Fruit fly (Drosophila melanogaster) whole organism, embryonic: ENCODE results near the gene CG14837.

Source experiments
- Bgb ChIP-seq: fragments of 200-800 bp; sonication (Bioruptor generic); IDR thresholded peaks from 2 replicates; pipeline ENCODE4 v1.3.6; 2022; ENCODE audit warnings: missing biosample characterization, missing genetic modification characterization; ENCODE audit not compliant: partially characterized antibody
- Bteb2 ChIP-seq: fragments of 200-800 bp; sonication (Bioruptor generic); optimal IDR thresholded peaks from 2 replicates; lab custom pipeline; 2016; ENCODE audit warnings: missing biosample characterization, missing genetic modification characterization
- CG10267 ChIP-seq: fragments of 200-800 bp; sonication (Bioruptor generic); optimal IDR thresholded peaks from 2 replicates; lab custom pipeline; 2018; ENCODE audit warnings: missing biosample characterization, mild to moderate bottlenecking, missing genetic modification characterization, moderate library complexity
- CG12299 ChIP-seq: fragments of 200-800 bp; sonication (Bioruptor generic); optimal IDR thresholded peaks from 2 replicates; lab custom pipeline; 2018; ENCODE audit warnings: missing biosample characterization, mild to moderate bottlenecking, missing genetic modification characterization
- CG14710 ChIP-seq: fragments of 200-800 bp; sonication (Bioruptor generic); optimal IDR thresholded peaks from 3 replicates; lab custom pipeline; 2019; ENCODE audit warnings: missing biosample characterization, mild to moderate bottlenecking, missing genetic modification characterization, moderate library complexity
- CG17361 ChIP-seq: fragments of 200-800 bp; sonication (Bioruptor generic); IDR thresholded peaks from 3 replicates; pipeline ENCODE4 v1.3.6; 2022; ENCODE audit warnings: missing biosample characterization, missing genetic modification characterization
- CG17912 ChIP-seq: fragments of 200-800 bp; sonication (Bioruptor generic); optimal IDR thresholded peaks from 2 replicates; lab custom pipeline; 2018; ENCODE audit warnings: missing biosample characterization, mild to moderate bottlenecking, missing genetic modification characterization
- CG18599 ChIP-seq: fragments of 200-800 bp; sonication (Bioruptor generic); optimal IDR thresholded peaks from 3 replicates; lab custom pipeline; 2017; ENCODE audit warnings: missing biosample characterization, missing genetic modification characterization, mild to moderate bottlenecking, moderate library complexity, missing genetic modification reagents
- CG2116 ChIP-seq: fragments of 200-800 bp; sonication (Bioruptor generic); optimal IDR thresholded peaks from 3 replicates; lab custom pipeline; 2018; ENCODE audit warnings: missing biosample characterization, mild to moderate bottlenecking, missing genetic modification characterization
- CG2875 ChIP-seq: fragments of 200-800 bp; sonication (Bioruptor generic); optimal IDR thresholded peaks from 2 replicates; lab custom pipeline; 2017; ENCODE audit warnings: missing biosample characterization, mild to moderate bottlenecking, missing genetic modification characterization, missing genetic modification reagents
- CG34224 ChIP-seq: fragments of 200-800 bp; sonication (Bioruptor generic); IDR thresholded peaks from 3 replicates; pipeline ENCODE4 v1.3.6; 2022; ENCODE audit warnings: missing biosample characterization, missing genetic modification characterization; ENCODE audit not compliant: partially characterized antibody
- CG34376 ChIP-seq: fragments of 200-800 bp; sonication (Bioruptor generic); optimal IDR thresholded peaks from 2 replicates; lab custom pipeline; 2018; ENCODE audit warnings: missing biosample characterization, mild to moderate bottlenecking, missing genetic modification characterization
- CG3995 ChIP-seq: fragments of 200-800 bp; sonication (Bioruptor generic); optimal IDR thresholded peaks from 3 replicates; lab custom pipeline; 2016; ENCODE audit warnings: missing biosample characterization, missing genetic modification characterization
- CG5245 ChIP-seq: fragments of 200-800 bp; sonication (Bioruptor generic); optimal IDR thresholded peaks from 3 replicates; lab custom pipeline; 2016; ENCODE audit warnings: missing biosample characterization, missing genetic modification characterization
- CG6654 ChIP-seq: fragments of 200-800 bp; sonication (Bioruptor generic); optimal IDR thresholded peaks from 2 replicates; lab custom pipeline; 2017; ENCODE audit warnings: missing biosample characterization, mild to moderate bottlenecking, missing genetic modification characterization
- CG7963 ChIP-seq: fragments of 200-800 bp; sonication (Bioruptor generic); IDR thresholded peaks from 3 replicates; pipeline ENCODE4 v1.3.6; 2022; ENCODE audit warnings: missing biosample characterization, missing genetic modification characterization; ENCODE audit not compliant: partially characterized antibody
- CG8089 ChIP-seq: fragments of 200-800 bp; sonication (Bioruptor generic); optimal IDR thresholded peaks from 3 replicates; lab custom pipeline; 2016; ENCODE audit warnings: missing biosample characterization, missing genetic modification characterization
- CG9817 ChIP-seq: fragments of 200-800 bp; sonication (Bioruptor generic); optimal IDR thresholded peaks from 2 replicates; lab custom pipeline; 2018; ENCODE audit warnings: missing biosample characterization, mild to moderate bottlenecking, missing genetic modification characterization, moderate library complexity
- CG9932 ChIP-seq: fragments of 200-800 bp; sonication (Bioruptor generic); IDR thresholded peaks from 2 replicates; pipeline ENCODE4 v1.3.6; 2022; ENCODE audit warnings: missing biosample characterization, missing genetic modification characterization
- Dek ChIP-seq: fragments of 200-800 bp; sonication (Bioruptor generic); optimal IDR thresholded peaks from 3 replicates; lab custom pipeline; 2019; ENCODE audit warnings: missing biosample characterization, mild to moderate bottlenecking, missing genetic modification characterization, moderate library complexity
- Doc3 ChIP-seq: fragments of 200-800 bp; sonication (Bioruptor generic); IDR thresholded peaks from 3 replicates; pipeline ENCODE4 v1.3.6; 2022; ENCODE audit warnings: missing biosample characterization, missing genetic modification characterization; ENCODE audit not compliant: partially characterized antibody
- HmgD ChIP-seq: fragments of 200-800 bp; sonication (Bioruptor generic); optimal IDR thresholded peaks from 3 replicates; lab custom pipeline; 2016; ENCODE audit warnings: missing biosample characterization, missing genetic modification characterization
- Lpt ChIP-seq: fragments of >200 bp; optimal IDR thresholded peaks from 2 replicates; lab custom pipeline; 2018; ENCODE audit warnings: missing biosample characterization, missing genetic modification characterization
- MTF-1 ChIP-seq: fragments of 200-800 bp; sonication (Bioruptor generic); optimal IDR thresholded peaks from 2 replicates; lab custom pipeline; 2018; ENCODE audit warnings: missing biosample characterization, mild to moderate bottlenecking, missing genetic modification characterization, borderline replicate concordance
- Tbp ChIP-seq: fragments of >200 bp; optimal IDR thresholded peaks from 2 replicates; lab custom pipeline; 2018; ENCODE audit warnings: missing biosample characterization, missing genetic modification characterization
- Trl ChIP-seq, 3 experiments: fragments of >200 bp in 2 of 3; fragments of 200-800 bp in 1 of 3; sonication (Bioruptor generic) in 1 of 3; optimal IDR thresholded peaks; 2 replicates in 1 of 3; 3 replicates in 2 of 3; lab custom pipeline; 2016 to 2017; ENCODE audit warnings: missing biosample characterization in 1 of 3, missing genetic modification characterization in 1 of 3
- amos ChIP-seq: fragments of 200-800 bp; sonication (Bioruptor generic); IDR thresholded peaks from 2 replicates; pipeline ENCODE4 v1.3.6; 2022; ENCODE audit warnings: missing biosample characterization, missing genetic modification characterization; ENCODE audit not compliant: partially characterized antibody
- az2 ChIP-seq: fragments of 200-800 bp; sonication (Bioruptor generic); optimal IDR thresholded peaks from 3 replicates; lab custom pipeline; 2016; ENCODE audit warnings: missing biosample characterization, missing genetic modification characterization
- caup ChIP-seq: fragments of 200-800 bp; sonication (Bioruptor generic); optimal IDR thresholded peaks from 3 replicates; lab custom pipeline; 2017; ENCODE audit warnings: missing biosample characterization, mild to moderate bottlenecking, missing genetic modification characterization, moderate library complexity; ENCODE audit not compliant: severe bottlenecking
- chm ChIP-seq: fragments of 200-800 bp; sonication (Bioruptor generic); IDR thresholded peaks from 2 replicates; pipeline ENCODE4 v1.3.6; 2022; ENCODE audit warnings: missing biosample characterization, missing genetic modification characterization
- croc ChIP-seq: fragments of 200-800 bp; sonication (Bioruptor generic); conservative IDR thresholded peaks from 3 replicates; pipeline ENCODE4 v1.3.6; 2022; ENCODE audit warnings: missing biosample characterization, missing genetic modification characterization
- crp ChIP-seq, 2 experiments: fragments of 200-800 bp; sonication (Bioruptor generic); optimal IDR thresholded peaks; 2 replicates in 1 of 2; 3 replicates in 1 of 2; lab custom pipeline; 2017; ENCODE audit warnings: missing biosample characterization in 2 of 2, missing genetic modification characterization in 2 of 2, mild to moderate bottlenecking in 1 of 2, moderate library complexity in 1 of 2
- danr ChIP-seq: fragments of 200-800 bp; sonication (Bioruptor generic); IDR thresholded peaks from 2 replicates; pipeline ENCODE4 v1.3.6; 2022; ENCODE audit warnings: missing biosample characterization, missing genetic modification characterization
- ems ChIP-seq: fragments of 200-800 bp; sonication (Bioruptor generic); optimal IDR thresholded peaks from 3 replicates; lab custom pipeline; 2016; ENCODE audit warnings: missing biosample characterization, missing genetic modification characterization
- ewg ChIP-seq: fragments of 200-800 bp; sonication (Bioruptor generic); optimal IDR thresholded peaks from 3 replicates; lab custom pipeline; 2017; ENCODE audit warnings: mild to moderate bottlenecking, missing biosample characterization, missing genetic modification reagents, missing genetic modification characterization
- fd64A ChIP-seq: fragments of 200-800 bp; sonication (Bioruptor generic); optimal IDR thresholded peaks from 3 replicates; lab custom pipeline; 2018; ENCODE audit warnings: missing biosample characterization, mild to moderate bottlenecking, missing genetic modification characterization
- her ChIP-seq: fragments of 200-800 bp; sonication (Bioruptor generic); optimal IDR thresholded peaks from 2 replicates; lab custom pipeline; 2016; ENCODE audit warnings: missing biosample characterization, missing genetic modification characterization
- insv ChIP-seq, 2 experiments: fragments of 200-800 bp; sonication (Bioruptor generic); optimal IDR thresholded peaks; 3 replicates each; lab custom pipeline; 2016 to 2018; ENCODE audit warnings: missing biosample characterization in 2 of 2, missing genetic modification characterization in 2 of 2
- klu ChIP-seq: fragments of 200-800 bp; sonication (Bioruptor generic); IDR thresholded peaks from 2 replicates; pipeline ENCODE4 v1.3.6; 2022; ENCODE audit warnings: missing biosample characterization, missing genetic modification characterization
- onecut ChIP-seq: fragments of 200-800 bp; sonication (Bioruptor generic); IDR thresholded peaks from 2 replicates; pipeline ENCODE4 v1.3.6; 2022; ENCODE audit warnings: missing biosample characterization, missing genetic modification characterization
- pfk ChIP-seq: fragments of 200-800 bp; sonication (Bioruptor generic); optimal IDR thresholded peaks from 2 replicates; lab custom pipeline; 2018; ENCODE audit warnings: missing biosample characterization, mild to moderate bottlenecking, missing genetic modification characterization, moderate library complexity
- prd ChIP-seq, 3 experiments: fragments of >200 bp in 2 of 3; fragments of 200-800 bp in 1 of 3; sonication (Bioruptor generic) in 1 of 3; optimal IDR thresholded peaks in 2 of 3; IDR thresholded peaks in 1 of 3; 2 replicates in 2 of 3; 3 replicates in 1 of 3; pipeline versions ENCODE4 v1.3.6 to Lab custom; 2017 to 2022; ENCODE audit warnings: missing biosample characterization in 1 of 3, missing genetic modification characterization in 1 of 3
- repo ChIP-seq: fragments of 200-800 bp; sonication (Bioruptor generic); optimal IDR thresholded peaks from 2 replicates; lab custom pipeline; 2016; ENCODE audit warnings: missing biosample characterization, missing genetic modification characterization
- salm ChIP-seq: fragments of 200-800 bp; sonication (Bioruptor generic); optimal IDR thresholded peaks from 2 replicates; lab custom pipeline; 2018; ENCODE audit warnings: missing biosample characterization, mild to moderate bottlenecking, missing genetic modification characterization
- seq ChIP-seq: fragments of 200-800 bp; sonication (Bioruptor generic); IDR thresholded peaks from 2 replicates; pipeline ENCODE4 v1.3.6; 2022; ENCODE audit warnings: missing biosample characterization, missing genetic modification characterization
- sna ChIP-seq: fragments of 200-800 bp; sonication (Bioruptor generic); IDR thresholded peaks from 2 replicates; pipeline ENCODE4 v1.3.6; 2022; ENCODE audit warnings: missing biosample characterization, missing genetic modification characterization; ENCODE audit not compliant: partially characterized antibody
- tgo ChIP-seq: fragments of 200-800 bp; sonication (Bioruptor generic); IDR thresholded peaks from 3 replicates; pipeline ENCODE4 v1.3.6; 2022; ENCODE audit warnings: missing biosample characterization, missing genetic modification characterization
- vvl ChIP-seq: fragments of 200-800 bp; sonication (Bioruptor generic); IDR thresholded peaks from 2 replicates; pipeline ENCODE4 v1.3.6; 2022; ENCODE audit warnings: missing biosample characterization, missing genetic modification characterization

CG14837 gene

dm6 chr3L:7528380-7529080, 31.3 kb downstream of the CG14837 start, which contains the start of gene lqf (continued):
- no peak for TF ChIP-seq klu (GFP tag; lab: Robert Waterston, UW)
- no peak for TF ChIP-seq pfk (GFP tag; lab: Kevin White, UChicago)
- no peak for TF ChIP-seq az2 (GFP tag; lab: Kevin White, UChicago)
- no peak for TF ChIP-seq croc (GFP tag; lab: Robert Waterston, UW)
- TF ChIP-seq CG3995 (GFP tag; lab: Kevin White, UChicago): peak; percentile 84
- no peak for TF ChIP-seq insv (GFP tag; optimal IDR thresholded peaks at IDR 0.05; lab: Kevin White, UChicago)
- no peak for TF ChIP-seq Lpt
- no peak for TF ChIP-seq CG2875 (GFP tag; lab: Kevin White, UChicago)
- TF ChIP-seq CG2116 (GFP tag; lab: Kevin White, UChicago): peak; percentile 88
- TF ChIP-seq ewg (GFP tag; lab: Kevin White, UChicago): no peak
- TF ChIP-seq CG34224: peak; percentile 68; the same call in 2 of the 3 replicates
- TF ChIP-seq CG7963 (GFP tag; lab: Robert Waterston, UW): peak; percentile 84
- TF ChIP-seq vvl (GFP tag; lab: Robert Waterston, UW): peak; percentile 12; the same call in 1 of the 2 replicates
- TF ChIP-seq CG12299 (tag; lab: Kevin White, UChicago): no peak
- no peak for TF ChIP-seq CG5245 (GFP tag; lab: Kevin White, UChicago)
- no peak for TF ChIP-seq CG17912 (GFP tag; lab: Kevin White, UChicago)
- TF ChIP-seq CG34376 (GFP tag; lab: Kevin White, UChicago): no peak
- no peak for TF ChIP-seq Tbp (GFP tag; lab: Kevin White, UChicago)
- no peak for TF ChIP-seq prd (optimal IDR thresholded peaks at IDR 0.05; lab: Kevin White, UChicago)
- TF ChIP-seq prd (GFP tag; IDR thresholded peaks at IDR 0.05; lab: Robert Waterston, UW): no peak
- TF ChIP-seq CG6654: no peak
- no peak for TF ChIP-seq CG18599 (GFP tag; lab: Kevin White, UChicago)
- peak; percentile 83 for TF ChIP-seq sna (GFP tag; lab: Robert Waterston, UW)
- TF ChIP-seq repo (GFP tag; lab: Kevin White, UChicago): no peak
- no peak for TF ChIP-seq Trl (optimal IDR thresholded peaks at IDR 0.05; lab: Kevin White, UChicago)
- no peak for TF ChIP-seq Trl (GFP tag; optimal IDR thresholded peaks at IDR 0.05; lab: Kevin White, UChicago)
- TF ChIP-seq onecut (GFP tag; lab: Robert Waterston, UW): no peak
- peak; percentile 86 for TF ChIP-seq amos (GFP tag; lab: Robert Waterston, UW)
- peak; percentile 24 for TF ChIP-seq CG10267 (tag; lab: Kevin White, UChicago)
- no peak for TF ChIP-seq ems
- TF ChIP-seq CG17361 (GFP tag; lab: Robert Waterston, UW): peak; percentile 69
- TF ChIP-seq Bteb2 (GFP tag; lab: Kevin White, UChicago): peak; percentile 3
- TF ChIP-seq caup (GFP tag; lab: Kevin White, UChicago): no peak
- no peak for TF ChIP-seq HmgD (GFP tag; lab: Kevin White, UChicago)
- TF ChIP-seq fd64A: no peak
- peak; percentile 79 for TF ChIP-seq Bgb (GFP tag; lab: Robert Waterston, UW)
- TF ChIP-seq chm: no peak
- TF ChIP-seq CG8089 (GFP tag; lab: Kevin White, UChicago): no peak
- no peak for TF ChIP-seq crp (GFP tag; optimal IDR thresholded peaks at IDR 0.05; lab: Kevin White, UChicago)
- TF ChIP-seq CG9932 (GFP tag; lab: Robert Waterston, UW): peak; percentile 70
- TF ChIP-seq Doc3: peak; percentile 77
- TF ChIP-seq danr (GFP tag; lab: Robert Waterston, UW): no peak
- TF ChIP-seq her: no peak
- TF ChIP-seq CG9817 (tag; lab: Kevin White, UChicago): peak; percentile 60
- no peak for TF ChIP-seq tgo (GFP tag; lab: Robert Waterston, UW)
- TF ChIP-seq MTF-1: no peak
- TF ChIP-seq seq: no peak
- TF ChIP-seq Dek (tag; lab: Kevin White, UChicago): peak; percentile 6
- TF ChIP-seq CG14710 (tag; lab: Kevin White, UChicago): peak; percentile 72
- TF ChIP-seq salm (tag; lab: Kevin White, UChicago): no peak
